Fruit fly (Drosophila melanogaster) whole organism, embryonic: ENCODE results near the gene tral.

Source experiments
- CG1024 ChIP-seq: fragments of 200-800 bp; sonication (Bioruptor generic); IDR thresholded peaks from 2 replicates; pipeline ENCODE4 v1.3.6; 2022; ENCODE audit warnings: missing biosample characterization, missing genetic modification characterization
- CG10431 ChIP-seq: fragments of 200-800 bp; sonication (Bioruptor generic); optimal IDR thresholded peaks from 3 replicates; lab custom pipeline; 2018; ENCODE audit warnings: missing biosample characterization, mild to moderate bottlenecking, missing genetic modification characterization
- CG11456 ChIP-seq: fragments of 200-800 bp; sonication (Bioruptor generic); IDR thresholded peaks from 3 replicates; pipeline ENCODE4 v1.3.6; 2022; ENCODE audit warnings: missing biosample characterization, missing genetic modification characterization
- CG12071 ChIP-seq: fragments of 200-800 bp; sonication (Bioruptor generic); optimal IDR thresholded peaks from 3 replicates; lab custom pipeline; 2018; ENCODE audit warnings: missing biosample characterization, mild to moderate bottlenecking, missing genetic modification characterization
- CG14710 ChIP-seq: fragments of 200-800 bp; sonication (Bioruptor generic); optimal IDR thresholded peaks from 3 replicates; lab custom pipeline; 2019; ENCODE audit warnings: missing biosample characterization, mild to moderate bottlenecking, missing genetic modification characterization, moderate library complexity
- CG15514 ChIP-seq: fragments of 200-800 bp; sonication (Bioruptor generic); optimal IDR thresholded peaks from 3 replicates; lab custom pipeline; 2017; ENCODE audit warnings: missing biosample characterization, missing genetic modification characterization, mild to moderate bottlenecking, moderate library complexity, missing genetic modification reagents
- CG15601 ChIP-seq: fragments of 200-800 bp; sonication (Bioruptor generic); optimal IDR thresholded peaks from 3 replicates; lab custom pipeline; 2019; ENCODE audit warnings: missing biosample characterization, mild to moderate bottlenecking, missing genetic modification characterization, moderate library complexity
- CG15696 ChIP-seq: fragments of 200-800 bp; sonication (Bioruptor generic); optimal IDR thresholded peaks from 2 replicates; lab custom pipeline; 2019; ENCODE audit warnings: missing biosample characterization, mild to moderate bottlenecking, missing genetic modification characterization, moderate library complexity
- CG17612 ChIP-seq: fragments of 200-800 bp; sonication (Bioruptor generic); IDR thresholded peaks from 2 replicates; pipeline ENCODE4 v1.3.6; 2022; ENCODE audit warnings: missing biosample characterization, missing genetic modification characterization
- CG2202 ChIP-seq: fragments of 200-800 bp; sonication (Bioruptor generic); optimal IDR thresholded peaks from 2 replicates; lab custom pipeline; 2018; ENCODE audit warnings: missing biosample characterization, mild to moderate bottlenecking, missing genetic modification characterization
- CG5180 ChIP-seq: fragments of 200-800 bp; sonication (Bioruptor generic); optimal IDR thresholded peaks from 3 replicates; lab custom pipeline; 2017; ENCODE audit warnings: missing biosample characterization, missing genetic modification characterization, mild to moderate bottlenecking, moderate library complexity, missing genetic modification reagents
- CG6272 ChIP-seq: fragments of 200-800 bp; sonication (Bioruptor generic); IDR thresholded peaks from 2 replicates; pipeline ENCODE4 v1.3.6; 2022; ENCODE audit warnings: missing biosample characterization, missing genetic modification characterization
- CG6765 ChIP-seq: fragments of 200-800 bp; sonication (Bioruptor generic); optimal IDR thresholded peaks from 3 replicates; lab custom pipeline; 2017; ENCODE audit warnings: missing biosample characterization, mild to moderate bottlenecking, missing genetic modification characterization
- CG6854 ChIP-seq: fragments of 200-800 bp; sonication (Bioruptor generic); optimal IDR thresholded peaks from 3 replicates; lab custom pipeline; 2017; ENCODE audit warnings: missing biosample characterization, mild to moderate bottlenecking, missing genetic modification characterization
- CG9876 ChIP-seq: fragments of 200-800 bp; sonication (Bioruptor generic); optimal IDR thresholded peaks from 2 replicates; lab custom pipeline; 2016; ENCODE audit warnings: missing biosample characterization, missing genetic modification characterization
- Deaf1 ChIP-seq: fragments of 200-800 bp; optimal IDR thresholded peaks from 3 replicates; lab custom pipeline; 2019; ENCODE audit warnings: missing biosample characterization, mild to moderate bottlenecking, missing genetic modification characterization, moderate library complexity
- Dfd ChIP-seq, 2 experiments: fragments of >200 bp; optimal IDR thresholded peaks; 2 replicates each; lab custom pipeline; 2017; ENCODE audit warnings: missing biosample characterization in 2 of 2, missing genetic modification characterization in 2 of 2
- Dip3 ChIP-seq: fragments of 200-800 bp; sonication (Bioruptor generic); optimal IDR thresholded peaks from 3 replicates; lab custom pipeline; 2016; ENCODE audit warnings: missing biosample characterization, missing genetic modification characterization
- Drgx ChIP-seq: fragments of 200-800 bp; sonication (Bioruptor generic); IDR thresholded peaks from 2 replicates; pipeline ENCODE4 v1.3.6; 2022; ENCODE audit warnings: missing biosample characterization, missing genetic modification characterization
- Eip74EF ChIP-seq, 2 experiments: fragments of 200-800 bp in 1 of 2; fragments of >200 bp in 1 of 2; sonication (Bioruptor generic) in 1 of 2; optimal IDR thresholded peaks; 2 replicates each; lab custom pipeline; 2017 to 2019; ENCODE audit warnings: missing biosample characterization in 2 of 2, missing genetic modification characterization in 2 of 2, mild to moderate bottlenecking in 1 of 2, moderate library complexity in 1 of 2
- Gsc ChIP-seq: fragments of 200-800 bp; sonication (Bioruptor generic); IDR thresholded peaks from 2 replicates; pipeline ENCODE4 v1.3.6; 2022; ENCODE audit warnings: missing biosample characterization, missing genetic modification characterization
- MESR4 ChIP-seq: fragments of 200-800 bp; sonication (Bioruptor generic); optimal IDR thresholded peaks from 2 replicates; lab custom pipeline; 2018; ENCODE audit warnings: missing biosample characterization, mild to moderate bottlenecking, missing genetic modification characterization, moderate library complexity
- Nf-YB ChIP-seq: fragments of 200-800 bp; sonication (Bioruptor generic); optimal IDR thresholded peaks from 3 replicates; lab custom pipeline; 2019; ENCODE audit warnings: missing biosample characterization, mild to moderate bottlenecking, missing genetic modification characterization, moderate library complexity
- Sin3A ChIP-seq: fragments of >200 bp; optimal IDR thresholded peaks from 2 replicates; lab custom pipeline; 2018
- TFAM ChIP-seq: fragments of 200-800 bp; sonication (Bioruptor generic); optimal IDR thresholded peaks from 2 replicates; lab custom pipeline; 2017; ENCODE audit warnings: missing biosample characterization, missing genetic modification characterization, inconsistent platforms
- Tbp ChIP-seq: fragments of >200 bp; optimal IDR thresholded peaks from 2 replicates; lab custom pipeline; 2018; ENCODE audit warnings: missing biosample characterization, missing genetic modification characterization
- Xrp1 ChIP-seq: fragments of 200-800 bp; sonication (Bioruptor generic); IDR thresholded peaks from 2 replicates; pipeline ENCODE4 v1.3.6; 2022; ENCODE audit warnings: missing biosample characterization, missing genetic modification characterization
- abd-A ChIP-seq: fragments of 200-800 bp; sonication (Bioruptor generic); optimal IDR thresholded peaks from 3 replicates; lab custom pipeline; 2019; ENCODE audit warnings: missing biosample characterization, mild to moderate bottlenecking, missing genetic modification characterization, moderate library complexity
- amos ChIP-seq: fragments of 200-800 bp; sonication (Bioruptor generic); IDR thresholded peaks from 2 replicates; pipeline ENCODE4 v1.3.6; 2022; ENCODE audit warnings: missing biosample characterization, missing genetic modification characterization; ENCODE audit not compliant: partially characterized antibody
- bcd ChIP-seq: fragments of 200-800 bp; sonication (Bioruptor generic); optimal IDR thresholded peaks from 2 replicates; lab custom pipeline; 2017; ENCODE audit warnings: missing biosample characterization, mild to moderate bottlenecking, missing genetic modification characterization
- cas ChIP-seq: fragments of 200-800 bp; sonication (Bioruptor generic); IDR thresholded peaks from 2 replicates; pipeline ENCODE4 v1.3.6; 2022; ENCODE audit warnings: missing biosample characterization, missing genetic modification characterization
- cwo ChIP-seq: fragments of 200-800 bp; sonication (Bioruptor generic); optimal IDR thresholded peaks from 3 replicates; lab custom pipeline; 2017; ENCODE audit warnings: missing biosample characterization, missing genetic modification characterization, mild to moderate bottlenecking, moderate library complexity, missing genetic modification reagents
- exex ChIP-seq: fragments of 200-800 bp; sonication (Bioruptor generic); optimal IDR thresholded peaks from 4 replicates; lab custom pipeline; 2018; ENCODE audit warnings: missing biosample characterization, mild to moderate bottlenecking, missing genetic modification characterization, moderate library complexity
- gce ChIP-seq: fragments of 200-800 bp; sonication (Bioruptor generic); IDR thresholded peaks from 3 replicates; pipeline ENCODE4 v1.3.6; 2022; ENCODE audit warnings: missing biosample characterization, missing genetic modification characterization
- jing ChIP-seq: fragments of 200-800 bp; sonication (Bioruptor generic); optimal IDR thresholded peaks from 2 replicates; lab custom pipeline; 2018; ENCODE audit warnings: missing biosample characterization, mild to moderate bottlenecking, missing genetic modification characterization
- jumu ChIP-seq: fragments of 200-800 bp; sonication (Bioruptor generic); optimal IDR thresholded peaks from 3 replicates; lab custom pipeline; 2016; ENCODE audit warnings: missing biosample characterization, missing genetic modification characterization
- klu ChIP-seq: fragments of 200-800 bp; sonication (Bioruptor generic); IDR thresholded peaks from 2 replicates; pipeline ENCODE4 v1.3.6; 2022; ENCODE audit warnings: missing biosample characterization, missing genetic modification characterization
- knrl ChIP-seq: fragments of 200-800 bp; sonication (Bioruptor generic); IDR thresholded peaks from 3 replicates; pipeline ENCODE4 v1.3.6; 2022; ENCODE audit warnings: missing biosample characterization, missing genetic modification characterization; ENCODE audit not compliant: partially characterized antibody
- lov ChIP-seq, 2 experiments: fragments of 200-800 bp in 1 of 2; fragments of >200 bp in 1 of 2; sonication (Bioruptor generic) in 1 of 2; IDR thresholded peaks in 1 of 2; optimal IDR thresholded peaks in 1 of 2; 2 replicates in 1 of 2; 3 replicates in 1 of 2; pipeline versions ENCODE4 v1.3.6 to Lab custom; 2017 to 2022; ENCODE audit warnings: missing biosample characterization in 1 of 2, missing genetic modification characterization in 1 of 2
- luna ChIP-seq: fragments of 200-800 bp; sonication (Bioruptor generic); optimal IDR thresholded peaks from 2 replicates; lab custom pipeline; 2016; ENCODE audit warnings: missing biosample characterization, missing genetic modification characterization
- mirr ChIP-seq: fragments of 200-800 bp; sonication (Bioruptor generic); optimal IDR thresholded peaks from 3 replicates; lab custom pipeline; 2018; ENCODE audit warnings: missing biosample characterization, mild to moderate bottlenecking, missing genetic modification characterization
- nom ChIP-seq: fragments of 200-800 bp; sonication (Bioruptor generic); optimal IDR thresholded peaks from 2 replicates; lab custom pipeline; 2017; ENCODE audit warnings: missing biosample characterization, missing genetic modification characterization, mild to moderate bottlenecking, moderate library complexity, missing genetic modification reagents
- oc ChIP-seq: fragments of 200-800 bp; sonication (Bioruptor generic); optimal IDR thresholded peaks from 2 replicates; lab custom pipeline; 2018; ENCODE audit warnings: missing biosample characterization, mild to moderate bottlenecking, missing genetic modification characterization, moderate library complexity
- onecut ChIP-seq: fragments of 200-800 bp; sonication (Bioruptor generic); IDR thresholded peaks from 2 replicates; pipeline ENCODE4 v1.3.6; 2022; ENCODE audit warnings: missing biosample characterization, missing genetic modification characterization
- ro ChIP-seq: fragments of 200-800 bp; sonication (Bioruptor generic); IDR thresholded peaks from 2 replicates; pipeline ENCODE4 v1.3.6; 2022; ENCODE audit warnings: missing biosample characterization, missing genetic modification characterization
- sc ChIP-seq, 3 experiments: fragments of >200 bp in 2 of 3; fragments of 200-800 bp in 1 of 3; sonication (Bioruptor generic) in 1 of 3; optimal IDR thresholded peaks; 2 replicates in 2 of 3; 3 replicates in 1 of 3; lab custom pipeline; 2017; ENCODE audit warnings: mild to moderate bottlenecking in 1 of 3, missing biosample characterization in 1 of 3, missing genetic modification characterization in 1 of 3, missing genetic modification reagents in 1 of 3
- tup ChIP-seq: fragments of 200-800 bp; sonication (Bioruptor generic); optimal IDR thresholded peaks from 2 replicates; lab custom pipeline; 2016; ENCODE audit warnings: missing biosample characterization, mild to moderate bottlenecking, missing genetic modification characterization, moderate library complexity
- vnd ChIP-seq: fragments of 200-800 bp; sonication (Bioruptor generic); IDR thresholded peaks from 3 replicates; pipeline ENCODE4 v1.3.6; 2022; ENCODE audit warnings: missing biosample characterization, missing genetic modification characterization; ENCODE audit not compliant: partially characterized antibody
- wor ChIP-seq: fragments of 200-800 bp; sonication (Bioruptor generic); IDR thresholded peaks from 2 replicates; pipeline ENCODE4 v1.3.6; 2022; ENCODE audit warnings: missing biosample characterization, missing genetic modification characterization

tral gene

dm6 chr3L:12468016-12468415, 46.8 kb upstream of the tral start, which contains the start of gene eyg (continued):
- TF ChIP-seq nom (GFP tag; lab: Kevin White, UChicago) (peak; percentile 5), oc (peak; percentile 48), luna (no peak), CG11456 (no peak), CG15514 (GFP tag; lab: Kevin White, UChicago) (peak; percentile 33), cas (no peak), wor (GFP tag; lab: Robert Waterston, UW) (no peak), amos (GFP tag; lab: Robert Waterston, UW) (peak; percentile 65; the same call in 1 of the 2 replicates), knrl (peak; percentile 49; the same call in 1 of the 3 replicates), MESR4 (GFP tag; lab: Kevin White, UChicago) (no peak), jumu (GFP tag; lab: Kevin White, UChicago) (no peak), CG14710 (tag; lab: Kevin White, UChicago) (peak; percentile 37), CG15696 (tag; lab: Kevin White, UChicago) (peak; percentile 46), Tbp (GFP tag; lab: Kevin White, UChicago) (no peak), Dip3 (GFP tag; lab: Kevin White, UChicago) (no peak), CG5180 (peak; percentile 61), bcd (GFP tag; lab: Kevin White, UChicago) (peak; percentile 56), Gsc (GFP tag; lab: Robert Waterston, UW) (no peak), cwo (GFP tag; lab: Kevin White, UChicago) (no peak), Deaf1 (tag; lab: Kevin White, UChicago) (no peak), CG9876 (GFP tag; lab: Kevin White, UChicago) (peak; percentile 9), gce (GFP tag; lab: Robert Waterston, UW) (peak; percentile 46; the same call in 1 of the 3 replicates), CG10431 (GFP tag; lab: Kevin White, UChicago) (no peak), Sin3A (no peak), CG15601 (no peak), CG17612 (GFP tag; lab: Robert Waterston, UW) (no peak), CG12071 (GFP tag; lab: Kevin White, UChicago) (no peak), klu (GFP tag; lab: Robert Waterston, UW) (no peak), vnd (GFP tag; lab: Robert Waterston, UW) (peak; percentile 32; the same call in 1 of the 3 replicates), Xrp1 (GFP tag; lab: Robert Waterston, UW) (peak; percentile 64; the same call in 1 of the 2 replicates), CG1024 (GFP tag; lab: Robert Waterston, UW) (0 out of 2 replicates have a peak, but pooled peaks have one; percentile 12), exex (tag; lab: Kevin White, UChicago) (peak; percentile 77), mirr (peak; percentile 61), abd-A (no peak), Drgx (GFP tag; lab: Robert Waterston, UW) (no peak; the same call in 1 of the 2 replicates), CG6765 (no peak), Dfd (GFP tag; optimal IDR thresholded peaks at IDR 0.05; lab: Kevin White, UChicago) (no peak), Eip74EF (GFP tag; optimal IDR thresholded peaks at IDR 0.05; lab: Kevin White, UChicago) (no peak), lov (optimal IDR thresholded peaks at IDR 0.05; lab: Kevin White, UChicago) (no peak), lov (GFP tag; IDR thresholded peaks at IDR 0.05; lab: Robert Waterston, UW) (no peak), jing (GFP tag; lab: Kevin White, UChicago) (peak; percentile 18), ro (no peak), Nf-YB (peak; percentile 100), onecut (GFP tag; lab: Robert Waterston, UW) (peak; percentile 13; the same call in 1 of the 2 replicates), CG2202 (tag; lab: Kevin White, UChicago) (peak; percentile 48), tup (no peak), CG6854 (GFP tag; lab: Kevin White, UChicago) (no peak), CG6272 (GFP tag; lab: Robert Waterston, UW) (no peak), TFAM (GFP tag; lab: Kevin White, UChicago) (no peak), sc (optimal IDR thresholded peaks at IDR 0.05; lab: Kevin White, UChicago) (no peak), sc (GFP tag; optimal IDR thresholded peaks at IDR 0.05; lab: Kevin White, UChicago) (no peak)
